Fruit fly (Drosophila melanogaster) whole organism, pupa: ENCODE data around the gene CG10013.

Experiments
- CG10348 ChIP-seq: fragments of 200-800 bp; sonication (Bioruptor generic); IDR thresholded peaks from 2 replicates; pipeline ENCODE4 v1.3.6; 2022; ENCODE audit warnings: missing biosample characterization, missing genetic modification characterization
- CG12605 ChIP-seq: fragments of 200-800 bp; sonication (Bioruptor generic); IDR thresholded peaks from 2 replicates; pipeline ENCODE4 v1.3.6; 2022; ENCODE audit warnings: missing biosample characterization, missing genetic modification characterization
- CG13204 ChIP-seq: fragments of 200-800 bp; sonication (Bioruptor generic); optimal IDR thresholded peaks from 2 replicates; lab custom pipeline; 2018; ENCODE audit warnings: missing biosample characterization, mild to moderate bottlenecking, missing genetic modification characterization, moderate library complexity
- CG14655 ChIP-seq: fragments of 200-800 bp; sonication (Bioruptor generic); optimal IDR thresholded peaks from 3 replicates; lab custom pipeline; 2017; ENCODE audit warnings: mild to moderate bottlenecking, missing biosample characterization, missing genetic modification reagents, missing genetic modification characterization
- CG15710 ChIP-seq: fragments of 200-800 bp; sonication (Bioruptor generic); optimal IDR thresholded peaks from 2 replicates; lab custom pipeline; 2018; ENCODE audit warnings: missing biosample characterization, mild to moderate bottlenecking, missing genetic modification characterization, moderate library complexity
- CG17806 ChIP-seq: fragments of 200-800 bp; sonication (Bioruptor generic); optimal IDR thresholded peaks from 2 replicates; lab custom pipeline; 2018; ENCODE audit warnings: missing biosample characterization, mild to moderate bottlenecking, missing genetic modification characterization, moderate library complexity
- CG32121 ChIP-seq: fragments of 200-800 bp; sonication (Bioruptor generic); IDR thresholded peaks from 2 replicates; pipeline ENCODE4 v1.3.6; 2022; ENCODE audit warnings: missing biosample characterization, missing genetic modification characterization
- CG34367 ChIP-seq: fragments of 200-800 bp; sonication (Bioruptor generic); optimal IDR thresholded peaks from 2 replicates; lab custom pipeline; 2018; ENCODE audit warnings: missing biosample characterization, mild to moderate bottlenecking, missing genetic modification characterization
- CG4496 ChIP-seq: fragments of 200-800 bp; sonication (Bioruptor generic); IDR thresholded peaks from 3 replicates; pipeline ENCODE4 v1.3.6; 2022; ENCODE audit warnings: missing biosample characterization, missing genetic modification characterization
- CG8159 ChIP-seq: fragments of 200-800 bp; sonication (Bioruptor generic); optimal IDR thresholded peaks from 3 replicates; lab custom pipeline; 2018; ENCODE audit warnings: missing biosample characterization, mild to moderate bottlenecking, missing genetic modification characterization, moderate library complexity
- CG8301 ChIP-seq: fragments of 200-800 bp; sonication (Bioruptor generic); optimal IDR thresholded peaks from 2 replicates; lab custom pipeline; 2018; ENCODE audit warnings: missing biosample characterization, mild to moderate bottlenecking, missing genetic modification characterization
- CG9948 ChIP-seq: fragments of 200-800 bp; sonication (Bioruptor generic); optimal IDR thresholded peaks from 2 replicates; lab custom pipeline; 2018; ENCODE audit warnings: missing biosample characterization, mild to moderate bottlenecking, missing genetic modification characterization, moderate library complexity
- D1 ChIP-seq: fragments of 200-800 bp; sonication (Bioruptor generic); optimal IDR thresholded peaks from 2 replicates; lab custom pipeline; 2018; ENCODE audit warnings: missing biosample characterization, mild to moderate bottlenecking, missing genetic modification characterization, moderate library complexity
- EcR ChIP-seq: fragments of 200-800 bp; sonication (Bioruptor generic); optimal IDR thresholded peaks from 3 replicates; lab custom pipeline; 2019; ENCODE audit warnings: missing biosample characterization, missing genetic modification characterization, mild to moderate bottlenecking, moderate library complexity, missing genetic modification reagents
- Ets98B ChIP-seq: fragments of 200-800 bp; sonication (Bioruptor generic); IDR thresholded peaks from 2 replicates; pipeline ENCODE4 v1.3.6; 2022; ENCODE audit warnings: missing biosample characterization, missing genetic modification characterization
- Pif1A ChIP-seq: fragments of 200-800 bp; sonication (Bioruptor generic); optimal IDR thresholded peaks from 3 replicates; lab custom pipeline; 2016; ENCODE audit warnings: missing biosample characterization, missing genetic modification characterization
- Pif1B ChIP-seq: fragments of 200-800 bp; sonication (Bioruptor generic); optimal IDR thresholded peaks from 3 replicates; lab custom pipeline; 2016; ENCODE audit warnings: missing biosample characterization, missing genetic modification characterization
- Snoo ChIP-seq: fragments of 200-800 bp; sonication (Bioruptor generic); optimal IDR thresholded peaks from 3 replicates; lab custom pipeline; 2017; ENCODE audit warnings: missing biosample characterization, mild to moderate bottlenecking, missing genetic modification characterization, inconsistent platforms
- fd96Ca ChIP-seq: fragments of 200-800 bp; sonication (Bioruptor generic); IDR thresholded peaks from 3 replicates; pipeline ENCODE4 v1.3.6; 2022; ENCODE audit warnings: missing biosample characterization, missing genetic modification characterization
- gl ChIP-seq: fragments of 200-800 bp; sonication (Bioruptor generic); optimal IDR thresholded peaks from 2 replicates; lab custom pipeline; 2018; ENCODE audit warnings: missing biosample characterization, mild to moderate bottlenecking, missing genetic modification characterization
- rn ChIP-seq: fragments of 200-800 bp; sonication (Bioruptor generic); IDR thresholded peaks from 2 replicates; pipeline ENCODE4 v1.3.6; 2022; ENCODE audit warnings: missing biosample characterization, missing genetic modification characterization

The CG10013 gene

DNA sequence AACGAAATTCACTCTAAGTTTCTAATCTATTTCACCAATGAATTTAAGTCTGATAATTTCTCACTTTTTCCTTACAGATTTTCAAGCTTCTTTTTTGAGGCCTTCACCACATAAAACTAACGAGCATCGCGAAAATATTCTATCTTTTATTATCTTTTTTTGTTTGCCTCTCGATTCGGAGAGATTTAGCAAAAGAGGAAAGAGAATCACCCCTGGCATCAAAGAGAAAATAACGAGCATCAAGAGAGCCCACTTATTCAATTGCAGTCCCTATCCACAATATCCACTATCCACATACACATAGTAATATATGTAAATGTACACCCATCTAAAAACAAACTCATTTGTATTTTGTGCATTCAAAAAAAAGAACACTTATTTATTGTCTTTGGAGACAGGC lies 44.1 kb downstream of the CG10013 start, which contains the start of gene GstD9:
Gene GstD9 (minus strand): TSS at position 101 of the 400 bp plus-strand sequence.
- no peak for TF ChIP-seq CG9948
- no peak for TF ChIP-seq CG10348 (GFP tag; lab: Robert Waterston, UW)
- TF ChIP-seq Snoo (tag; lab: Kevin White, UChicago), result no peak
- no peak for TF ChIP-seq gl (tag; lab: Kevin White, UChicago)
- TF ChIP-seq CG15710 (tag; lab: Kevin White, UChicago), result no peak
- no peak for TF ChIP-seq Pif1A (GFP tag; lab: Kevin White, UChicago)
- no peak for TF ChIP-seq CG8159 (tag; lab: Kevin White, UChicago)
- TF ChIP-seq CG8301, result no peak
- no peak for TF ChIP-seq D1 (tag; lab: Kevin White, UChicago)
- no peak for TF ChIP-seq CG14655 (GFP tag; lab: Kevin White, UChicago)

dm6 chr3R:12369135-12369792 lies 45.9 kb downstream of the CG10013 start, which contains the start of gene GstD1:
Gene GstD1, minus strand, starts transcription at chr3R:12369268.
- TF ChIP-seq CG8159 (tag; lab: Kevin White, UChicago), result peak; percentile 47
- peak; percentile 17 for TF ChIP-seq CG34367 (tag; lab: Kevin White, UChicago)
- peak; percentile 24 for TF ChIP-seq CG15710 (tag; lab: Kevin White, UChicago)
- TF ChIP-seq Pif1B (GFP tag; lab: Kevin White, UChicago), result peak; percentile 38
- no peak for TF ChIP-seq rn (GFP tag; lab: Robert Waterston, UW)
- peak; percentile 30 for TF ChIP-seq CG10348 (GFP tag; lab: Robert Waterston, UW)
- TF ChIP-seq D1 (tag; lab: Kevin White, UChicago), result no peak
- TF ChIP-seq CG8301, result peak; percentile 88
- peak; percentile 14 for TF ChIP-seq Snoo (tag; lab: Kevin White, UChicago)
- TF ChIP-seq CG4496 (GFP tag; lab: Robert Waterston, UW), result peak; percentile 74
- no peak for TF ChIP-seq gl (tag; lab: Kevin White, UChicago)
- peak; percentile 48 for TF ChIP-seq EcR (GFP tag; lab: Kevin White, UChicago)
- TF ChIP-seq Ets98B (GFP tag; lab: Robert Waterston, UW), result peak; percentile 90
- TF ChIP-seq CG9948, result peak; percentile 72
- peak; percentile 92 for TF ChIP-seq CG32121 (GFP tag; lab: Robert Waterston, UW)
- peak; percentile 53 for TF ChIP-seq Pif1A (GFP tag; lab: Kevin White, UChicago)
- no peak for TF ChIP-seq CG13204 (GFP tag; lab: Kevin White, UChicago)
- TF ChIP-seq fd96Ca (GFP tag; lab: Robert Waterston, UW), result peak; percentile 89; the same call in 2 of the 3 replicates
- TF ChIP-seq CG14655 (GFP tag; lab: Kevin White, UChicago), result peak; percentile 86
- TF ChIP-seq CG12605 (GFP tag; lab: Robert Waterston, UW), result peak; percentile 75
- peak; percentile 39 for TF ChIP-seq CG17806 (tag; lab: Kevin White, UChicago)

DNA sequence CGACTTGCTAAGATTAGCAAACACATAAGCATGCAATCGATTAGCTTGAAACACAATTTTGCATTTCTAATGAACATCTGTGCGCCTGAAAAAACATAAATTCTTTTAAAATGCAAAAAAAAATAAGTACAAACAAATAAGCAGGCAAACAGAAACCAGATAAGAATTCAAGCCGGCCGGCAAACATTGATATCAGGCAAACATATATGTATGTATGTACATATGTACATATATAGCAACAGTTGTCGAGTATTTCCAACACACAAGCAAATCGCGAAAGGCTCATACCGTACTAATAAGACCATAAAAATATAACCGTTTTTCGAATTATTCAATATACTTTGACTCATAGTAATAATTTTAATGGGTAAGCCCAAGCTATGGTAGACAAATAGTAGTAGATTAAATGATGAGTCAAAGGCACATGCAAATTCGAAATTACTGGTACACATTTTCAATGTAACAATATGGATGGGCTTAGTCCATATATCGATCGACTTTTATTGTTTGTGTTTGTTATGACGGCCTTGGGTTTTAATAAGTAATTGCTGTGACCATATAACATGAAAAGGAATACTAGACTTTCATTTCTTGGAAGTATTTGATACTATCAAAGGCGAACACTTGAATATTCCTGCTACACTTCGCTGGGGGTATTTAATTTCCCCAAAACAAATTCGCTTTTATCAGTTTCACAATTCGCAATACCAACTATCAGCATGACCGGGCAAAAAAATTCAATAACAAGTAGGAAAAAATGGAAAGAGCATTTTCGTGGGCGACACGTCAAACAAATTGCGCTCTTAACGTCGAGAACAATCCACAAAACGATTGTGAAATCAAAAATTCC lies 46.7 kb downstream of the CG10013 start:
- TF ChIP-seq CG4496 (GFP tag; lab: Robert Waterston, UW), result no peak
- no peak for TF ChIP-seq CG12605 (GFP tag; lab: Robert Waterston, UW)
- TF ChIP-seq Ets98B (GFP tag; lab: Robert Waterston, UW), result no peak

DNA sequence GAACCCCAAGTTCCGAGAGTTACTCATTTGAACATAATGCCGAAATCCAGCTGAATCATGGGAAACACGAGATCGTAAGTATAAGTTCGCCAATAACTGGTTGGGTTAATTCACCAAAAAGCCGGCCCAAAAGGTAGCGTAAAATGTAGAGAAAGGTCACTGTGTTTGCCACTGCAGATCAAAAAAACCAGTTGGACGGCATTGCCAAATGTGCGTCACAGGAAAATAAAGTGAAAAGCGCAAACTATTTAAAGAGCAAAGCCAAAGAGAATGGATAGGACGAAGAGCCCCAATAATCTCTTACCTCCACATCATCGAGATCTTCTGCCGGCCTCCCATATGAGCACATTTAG lies 47.3 kb downstream of the CG10013 start:
- TF ChIP-seq Ets98B (GFP tag; lab: Robert Waterston, UW), result no peak
- TF ChIP-seq CG12605 (GFP tag; lab: Robert Waterston, UW), result peak; percentile 10; the same call in 1 of the 2 replicates
- no peak for TF ChIP-seq Snoo (tag; lab: Kevin White, UChicago)
- no peak for TF ChIP-seq CG4496 (GFP tag; lab: Robert Waterston, UW)
- no peak for TF ChIP-seq rn (GFP tag; lab: Robert Waterston, UW)
- TF ChIP-seq CG8159 (tag; lab: Kevin White, UChicago), result no peak
- TF ChIP-seq CG13204 (GFP tag; lab: Kevin White, UChicago), result no peak
- TF ChIP-seq gl (tag; lab: Kevin White, UChicago), result no peak
- no peak for TF ChIP-seq fd96Ca (GFP tag; lab: Robert Waterston, UW)
- no peak for TF ChIP-seq Pif1B (GFP tag; lab: Kevin White, UChicago)
- TF ChIP-seq EcR (GFP tag; lab: Kevin White, UChicago), result peak; percentile 84
- TF ChIP-seq CG34367 (tag; lab: Kevin White, UChicago), result no peak
- TF ChIP-seq, all 21 proteins: peak for 2

dm6 chr3R:12371671-12372070 lies 48.4 kb downstream of the CG10013 start, which contains the start of gene GstD2:
Gene GstD2, plus strand, starts transcription at chr3R:12371971.
- TF ChIP-seq gl (tag; lab: Kevin White, UChicago) (no peak), Pif1B (GFP tag; lab: Kevin White, UChicago) (no peak), D1 (tag; lab: Kevin White, UChicago) (no peak), rn (GFP tag; lab: Robert Waterston, UW) (no peak), fd96Ca (GFP tag; lab: Robert Waterston, UW) (no peak)
